Worm (Caenorhabditis elegans): Measurements from ENCODE around the gene srd-17.
"Not testable (repeated sequence)": the region's sequence is repeated elsewhere in the genome, so short reads cannot be mapped to it uniquely, and the experiment has no call there.

Gene srd-17

DNA sequence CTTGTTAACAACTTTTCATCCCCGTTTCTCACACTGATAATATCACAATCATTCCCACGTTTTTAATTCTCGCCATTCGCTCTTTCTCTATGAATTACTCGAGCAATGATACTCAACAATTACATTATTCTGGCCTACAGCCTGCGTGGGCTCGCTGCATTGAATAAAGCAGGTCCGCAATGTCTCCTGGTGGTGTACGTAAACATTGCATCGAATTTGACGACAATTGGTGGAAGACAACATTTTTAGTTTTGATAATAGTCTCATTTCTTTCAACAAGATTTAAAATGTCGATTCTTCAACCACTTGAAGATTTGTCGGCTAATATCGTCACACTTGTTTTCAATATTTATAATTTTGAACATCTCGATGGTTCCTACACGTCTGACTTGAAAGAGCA is 26.8 kb upstream of the srd-17 start, which contains the start of gene bath-39:
Gene bath-39 (plus strand): TSS at position 137 of the 400 bp plus-strand sequence.
- no peak for TF ChIP-seq tbx-37 (GFP tag; conservative IDR thresholded peaks at IDR 0.05)
- TF ChIP-seq F13C5.2 (tag; optimal IDR thresholded peaks at IDR 0.05) = peak; percentile 30
- no peak for TF ChIP-seq B0310.2 (tag; optimal IDR thresholded peaks at IDR 0.05)

ce11 chrV:13457858-13458257 is 25.3 kb upstream of the srd-17 start, which contains the start of gene F25H9.2:
Gene F25H9.2, plus strand, starts transcription at chrV:13458083.
- no peak for TF ChIP-seq ets-7 (tag; optimal IDR thresholded peaks at IDR 0.05)

ce11 chrV:13455448-13455847 is 22.9 kb upstream of the srd-17 start, which contains the start of gene lurp-3:
Gene lurp-3, plus strand, starts transcription at chrV:13455748.
- TF ChIP-seq flt-1 (GFP tag; IDR thresholded peaks at IDR 0.05) (no peak), tbx-11 (GFP tag; IDR thresholded peaks at IDR 0.05) (no peak), scrt-1 (GFP tag; IDR thresholded peaks at IDR 0.05) (no peak), hmbx-1 (tag; optimal IDR thresholded peaks at IDR 0.05) (no peak), ceh-36 (tag; optimal IDR thresholded peaks at IDR 0.05) (no peak), B0310.2 (tag; optimal IDR thresholded peaks at IDR 0.05) (no peak), aly-1 (tag; optimal IDR thresholded peaks at IDR 0.05) (no peak), hmg-4 (GFP tag; optimal IDR thresholded peaks at IDR 0.05) (no peak), ceh-13 (GFP tag; optimal IDR thresholded peaks at IDR 0.05) (no peak), tbx-37 (GFP tag; conservative IDR thresholded peaks at IDR 0.05) (no peak), sea-1 (GFP tag; conservative IDR thresholded peaks at IDR 0.05) (no peak), hnd-1 (tag; optimal IDR thresholded peaks at IDR 0.05) (no peak)

DNA sequence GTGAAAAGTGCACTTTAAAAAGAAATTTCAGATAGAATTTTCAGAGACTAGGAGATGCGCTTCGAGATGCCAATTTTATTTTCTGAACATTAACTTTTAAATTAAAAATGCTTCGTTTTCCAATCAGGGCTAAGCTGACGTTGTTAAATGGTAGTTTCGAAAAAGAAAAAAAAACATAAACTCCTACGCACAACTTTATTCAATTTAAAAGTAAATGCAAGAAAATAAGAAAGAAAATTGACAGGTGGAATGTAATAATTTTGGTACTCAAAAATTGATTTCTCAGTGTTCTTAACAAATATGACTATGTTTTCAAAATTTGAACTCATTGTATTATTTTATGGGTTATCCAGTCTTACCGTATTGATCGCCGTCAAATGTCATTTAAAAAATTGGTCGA is 20.8 kb upstream of the srd-17 start, which contains the start of gene lurp-2:
Gene lurp-2 (plus strand): TSS at position 301 of the 400 bp plus-strand sequence.
- TF ChIP-seq ceh-36 (tag; optimal IDR thresholded peaks at IDR 0.05) = no peak
- no peak for TF ChIP-seq ama-1 (optimal IDR thresholded peaks at IDR 0.05)
- no peak for TF ChIP-seq tbx-11 (GFP tag; IDR thresholded peaks at IDR 0.05)
- TF ChIP-seq ceh-13 (GFP tag; optimal IDR thresholded peaks at IDR 0.05) = no peak
- TF ChIP-seq sea-1 (GFP tag; conservative IDR thresholded peaks at IDR 0.05) = no peak
- no peak for TF ChIP-seq pes-1 (GFP tag; IDR thresholded peaks at IDR 0.05)
- TF ChIP-seq B0310.2 (tag; optimal IDR thresholded peaks at IDR 0.05) = no peak
- TF ChIP-seq flt-1 (GFP tag; IDR thresholded peaks at IDR 0.05) = no peak
- TF ChIP-seq aly-1 (tag; optimal IDR thresholded peaks at IDR 0.05) = no peak
- no peak for TF ChIP-seq hnd-1 (tag; optimal IDR thresholded peaks at IDR 0.05)
- no peak for TF ChIP-seq ets-7 (tag; optimal IDR thresholded peaks at IDR 0.05)
- no peak for TF ChIP-seq tbx-37 (GFP tag; conservative IDR thresholded peaks at IDR 0.05)
- no peak for TF ChIP-seq hmbx-1 (tag; optimal IDR thresholded peaks at IDR 0.05)
- TF ChIP-seq hmg-4 (GFP tag; optimal IDR thresholded peaks at IDR 0.05) = no peak

- TF ChIP-seq ets-7 (tag; optimal IDR thresholded peaks at IDR 0.05) = no peak
- TF ChIP-seq sea-1 (GFP tag; conservative IDR thresholded peaks at IDR 0.05) = no peak
- no peak for TF ChIP-seq aly-1 (tag; optimal IDR thresholded peaks at IDR 0.05)
- no peak for TF ChIP-seq tbx-37 (GFP tag; conservative IDR thresholded peaks at IDR 0.05)
- TF ChIP-seq hmbx-1 (tag; optimal IDR thresholded peaks at IDR 0.05) = no peak
- no peak for TF ChIP-seq F13C5.2 (tag; optimal IDR thresholded peaks at IDR 0.05)
- TF ChIP-seq hmg-4 (GFP tag; optimal IDR thresholded peaks at IDR 0.05) = no peak
- no peak for TF ChIP-seq B0310.2 (tag; optimal IDR thresholded peaks at IDR 0.05)
- no peak for TF ChIP-seq hnd-1 (tag; optimal IDR thresholded peaks at IDR 0.05)
Measured at ce11 chrV:13445229-13445949, 12.9 kb upstream of the srd-17 start, which contains the start of gene Y2H9A.4. Gene Y2H9A.4, plus strand, starts transcription at chrV:13445899.

DNA sequence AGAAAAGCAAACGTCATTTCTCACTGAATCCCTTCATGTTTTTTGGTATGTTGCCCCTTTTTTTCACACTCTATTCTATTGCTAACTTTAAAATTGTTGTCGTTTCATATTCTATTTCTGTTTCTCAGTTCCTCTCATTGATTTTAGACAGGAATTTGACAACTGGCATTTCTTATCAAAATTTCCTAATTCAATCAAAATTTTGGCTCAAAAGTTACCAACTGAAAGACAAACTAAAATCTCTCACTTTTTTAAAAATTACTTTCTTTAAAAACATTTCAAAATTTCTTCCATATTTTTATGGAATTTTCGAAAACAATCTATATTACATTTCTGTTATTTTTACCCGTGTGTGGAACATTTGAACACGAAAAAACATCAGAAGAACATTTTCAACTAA is 11.0 kb upstream of the srd-17 start, which contains the start of gene Y2H9A.6:
Gene Y2H9A.6 (plus strand): TSS at position 301 of the 400 bp plus-strand sequence.
- TF ChIP-seq ama-1 (optimal IDR thresholded peaks at IDR 0.05); ceh-13 (GFP tag; optimal IDR thresholded peaks at IDR 0.05); tra-4 (tag; optimal IDR thresholded peaks at IDR 0.05): not testable (repeated sequence)

DNA sequence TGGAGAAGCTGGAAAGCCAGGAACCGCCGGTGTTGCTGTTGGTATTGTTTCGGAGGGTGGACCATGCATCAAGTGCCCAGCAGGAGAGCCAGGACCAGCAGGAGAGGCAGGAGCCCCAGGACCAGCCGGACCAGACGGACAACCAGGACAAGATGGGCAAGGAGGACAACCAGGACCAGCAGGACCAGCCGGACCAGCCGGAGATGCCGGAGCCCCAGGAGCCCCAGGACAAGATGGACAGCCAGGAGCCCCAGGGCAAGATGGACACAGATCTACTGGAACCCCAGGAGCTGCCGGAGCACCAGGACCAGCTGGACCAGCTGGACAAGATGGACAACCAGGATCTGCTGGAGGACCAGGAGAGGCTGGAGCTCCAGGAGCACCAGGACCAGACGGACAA is 10.3 kb upstream of the srd-17 start:
- TF ChIP-seq hnd-1 (tag; optimal IDR thresholded peaks at IDR 0.05) = no peak

DNA sequence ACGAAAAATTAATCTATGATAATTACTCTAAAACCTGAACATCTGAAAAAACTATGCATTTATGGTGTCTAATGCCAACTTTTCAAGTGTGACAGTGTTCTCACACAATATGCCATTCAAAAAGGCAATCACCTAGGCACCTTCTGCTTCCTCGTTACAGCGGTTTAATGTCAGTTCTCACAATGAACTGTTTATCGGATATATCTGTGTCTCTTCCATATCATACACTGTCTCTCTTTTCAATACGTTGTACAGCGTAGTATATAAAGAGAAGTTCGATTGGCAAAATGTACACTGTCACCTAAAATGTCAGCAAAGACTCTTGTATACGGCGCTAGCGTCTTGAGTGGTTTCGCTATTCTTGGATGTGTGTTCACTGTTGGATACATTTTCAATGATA is 9.1 kb upstream of the srd-17 start, which contains the start of gene col-162:
Gene col-162 (plus strand): TSS at position 301 of the 400 bp plus-strand sequence.
- TF ChIP-seq flt-1 (GFP tag; IDR thresholded peaks at IDR 0.05) (no peak), hmg-4 (GFP tag; optimal IDR thresholded peaks at IDR 0.05) (no peak), B0310.2 (tag; optimal IDR thresholded peaks at IDR 0.05) (no peak), tra-4 (tag; optimal IDR thresholded peaks at IDR 0.05) (no peak), hmbx-1 (tag; optimal IDR thresholded peaks at IDR 0.05) (no peak), sea-1 (GFP tag; conservative IDR thresholded peaks at IDR 0.05) (no peak), tbx-11 (GFP tag; IDR thresholded peaks at IDR 0.05) (no peak), tbx-37 (GFP tag; conservative IDR thresholded peaks at IDR 0.05) (no peak), F13C5.2 (tag; optimal IDR thresholded peaks at IDR 0.05) (no peak), scrt-1 (GFP tag; IDR thresholded peaks at IDR 0.05) (no peak)

Measured in whole organism, early embryonic.